Fruit fly (Drosophila melanogaster) whole organism, adult: ENCODE measurements around the gene CG18081.

ENCODE experiments used
- Crg-1 ChIP-seq: fragments of 200-800 bp; sonication (Bioruptor generic); optimal IDR thresholded peaks from 2 replicates; lab custom pipeline; 2016; ENCODE audit warnings: missing biosample characterization, missing genetic modification characterization
- cnc ChIP-seq, 2 experiments: fragments of >200 bp; optimal IDR thresholded peaks; 2 replicates each; lab custom pipeline; 2017
- pad ChIP-seq: fragments of 200-800 bp; sonication (Bioruptor generic); optimal IDR thresholded peaks from 3 replicates; lab custom pipeline; 2017; ENCODE audit warnings: missing biosample characterization, missing genetic modification characterization, mild to moderate bottlenecking, moderate library complexity, missing genetic modification reagents
- tj ChIP-seq: fragments of 200-800 bp; sonication (Bioruptor generic); optimal IDR thresholded peaks from 3 replicates; lab custom pipeline; 2017; ENCODE audit warnings: missing biosample characterization, mild to moderate bottlenecking, missing genetic modification characterization, moderate library complexity

dm6 chr3L:15809768-15810167 is 25.4 kb downstream of the CG18081 start:
- TF ChIP-seq pad (GFP tag; lab: Kevin White, UChicago) (no peak), tj (GFP tag; lab: Kevin White, UChicago) (no peak), cnc (optimal IDR thresholded peaks at IDR 0.05; lab: Kevin White, UChicago) (no peak), Crg-1 (GFP tag; lab: Kevin White, UChicago) (no peak)
